Worm (Caenorhabditis elegans) whole organism, midembryonic: ENCODE results near the gene adk-1.
"Not testable (repeated sequence)": the region's sequence is repeated elsewhere in the genome, so short reads cannot be mapped to it uniquely, and the experiment has no call there.

Source experiments
- T22C8.4 ChIP-seq: fragments of 200-800 bp; sonication (Bioruptor generic); IDR thresholded peaks from 2 replicates; pipeline ENCODE4 v1.3.6; 2022; ENCODE audit warnings: missing genetic modification characterization, missing compliant biosample characterization
- cog-1 ChIP-seq: sonication (generic microtip); optimal IDR thresholded peaks from 2 replicates; lab custom pipeline; 2016; ENCODE audit warnings: missing genetic modification characterization, missing compliant biosample characterization
- flt-1 ChIP-seq: fragments of 200-800 bp; sonication (Bioruptor generic); IDR thresholded peaks from 2 replicates; pipeline ENCODE4 v1.3.6; 2022; ENCODE audit warnings: missing genetic modification characterization, missing compliant biosample characterization
- klf-2 ChIP-seq: fragments of 200-800 bp; sonication (Bioruptor generic); conservative IDR thresholded peaks from 2 replicates; pipeline ENCODE4 v1.3.6; 2022; ENCODE audit warnings: missing genetic modification reagents, missing genetic modification characterization, missing compliant biosample characterization
- med-1 ChIP-seq: sonication (generic microtip); optimal IDR thresholded peaks from 2 replicates; lab custom pipeline; 2017; ENCODE audit warnings: missing genetic modification characterization, mild to moderate bottlenecking, missing compliant biosample characterization, antibody characterized with exemption, missing genetic modification reagents; ENCODE audit not compliant: insufficient read depth
- ref-1 ChIP-seq: fragments of 200-800 bp; sonication (Bioruptor generic); conservative IDR thresholded peaks from 2 replicates; pipeline ENCODE4 v1.3.6; 2022; ENCODE audit warnings: missing genetic modification reagents, missing genetic modification characterization, missing compliant biosample characterization
- tab-1 ChIP-seq: fragments of 200-800 bp; sonication (Bioruptor generic); IDR thresholded peaks from 2 replicates; pipeline ENCODE4 v1.3.6; 2022; ENCODE audit warnings: missing genetic modification characterization, missing compliant biosample characterization
- ztf-23 ChIP-seq: fragments of 200-800 bp; sonication (Bioruptor generic); IDR thresholded peaks from 2 replicates; pipeline ENCODE4 v1.3.6; 2022; ENCODE audit warnings: missing genetic modification reagents, missing genetic modification characterization, missing compliant biosample characterization
- ztf-29 ChIP-seq: fragments of 200-800 bp; sonication (Bioruptor generic); IDR thresholded peaks from 2 replicates; pipeline ENCODE4 v1.3.6; 2022; ENCODE audit warnings: missing genetic modification reagents, missing genetic modification characterization, missing compliant biosample characterization

The adk-1 gene

DNA sequence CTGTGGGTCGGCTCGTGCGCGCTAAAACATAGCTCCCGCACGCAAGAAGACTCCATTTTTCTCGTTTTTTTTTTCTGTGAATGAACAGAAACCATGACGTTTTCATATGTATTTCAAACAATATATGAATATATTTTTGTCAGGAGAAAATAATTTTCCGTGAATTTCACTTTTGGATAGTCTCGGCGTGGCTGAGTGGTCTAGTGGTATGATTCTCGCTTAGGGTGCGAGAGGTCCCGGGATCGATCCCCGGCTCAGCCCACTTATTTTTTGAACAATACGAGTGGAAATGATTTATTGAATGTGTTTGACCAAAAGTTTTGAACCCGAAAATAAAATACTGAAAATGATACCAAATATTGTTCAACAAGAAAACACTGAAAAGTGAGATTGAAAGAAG is 20.7 kb upstream of the adk-1 start:
- no peak for TF ChIP-seq flt-1
- TF ChIP-seq med-1 (GFP tag; lab: Kevin White, UChicago), result no peak
- no peak for TF ChIP-seq tab-1 (GFP tag; lab: Robert Waterston, UW)
- TF ChIP-seq T22C8.4, result no peak
- no peak for TF ChIP-seq ztf-29 (GFP tag; lab: Robert Waterston, UW)
- TF ChIP-seq klf-2, result no peak
- no peak for TF ChIP-seq ztf-23 (GFP tag; lab: Robert Waterston, UW)
- no peak for TF ChIP-seq cog-1 (tag; lab: Kevin White, UChicago)
- no peak for TF ChIP-seq ref-1 (GFP tag; lab: Robert Waterston, UW)

DNA sequence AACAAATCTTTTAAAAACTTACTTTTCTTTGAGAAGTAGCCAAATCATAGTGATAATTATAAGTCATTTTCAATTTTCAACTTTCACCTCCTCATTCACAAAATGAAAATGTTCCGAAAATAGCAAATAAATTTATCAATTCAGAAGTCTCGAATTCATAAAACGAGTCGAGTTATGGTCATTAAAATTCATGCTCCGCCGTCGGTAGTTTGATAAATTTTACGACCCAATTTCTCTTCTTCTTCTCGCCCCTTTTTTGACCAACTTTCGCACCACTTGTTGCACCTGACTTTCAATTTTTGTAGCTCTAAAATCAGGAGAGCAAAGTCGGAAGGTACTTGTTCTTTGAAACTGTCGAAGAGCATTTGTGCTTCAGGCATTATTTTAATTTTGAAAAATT is 19.4 kb upstream of the adk-1 start, which contains the start of gene best-7:
TSS of gene best-7 (minus strand) at position 239 of the 400 bp plus-strand sequence.
- TF ChIP-seq ref-1 (GFP tag; lab: Robert Waterston, UW) (no peak), T22C8.4 (no peak), flt-1 (no peak), tab-1 (GFP tag; lab: Robert Waterston, UW) (no peak), cog-1 (tag; lab: Kevin White, UChicago) (no peak), klf-2 (no peak)

- TF ChIP-seq tab-1 (GFP tag; lab: Robert Waterston, UW) (no peak), med-1 (GFP tag; lab: Kevin White, UChicago) (no peak)
These were observed 18.4 kb upstream of the adk-1 start for ce11 chrIV:11229013-11229412.

DNA sequence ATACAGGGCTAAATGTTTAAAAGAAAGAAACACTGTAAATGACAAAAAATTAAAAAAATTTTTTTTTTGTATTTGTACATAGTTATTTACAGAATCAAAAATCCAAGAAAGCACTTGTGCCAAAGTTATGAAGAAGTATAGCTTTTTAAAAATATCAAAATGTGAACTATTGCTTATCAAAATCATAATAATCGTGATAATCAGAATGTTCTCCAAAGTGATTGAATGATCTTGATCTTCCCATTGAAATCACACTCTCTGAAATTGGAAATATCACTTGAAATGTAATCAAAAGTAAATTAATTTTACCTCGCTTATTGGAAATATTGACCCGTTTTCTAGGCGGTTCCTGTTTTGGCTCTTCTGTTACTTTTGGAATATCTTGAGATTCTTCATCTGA is 15.9 kb upstream of the adk-1 start:
- TF ChIP-seq ztf-29 (GFP tag; lab: Robert Waterston, UW) (no peak), klf-2 (no peak), cog-1 (tag; lab: Kevin White, UChicago) (no peak), T22C8.4 (no peak), tab-1 (GFP tag; lab: Robert Waterston, UW) (no peak)

- no peak for TF ChIP-seq tab-1 (GFP tag; lab: Robert Waterston, UW)
- TF ChIP-seq ref-1 (GFP tag; lab: Robert Waterston, UW), result no peak
- TF ChIP-seq T22C8.4, result no peak
- no peak for TF ChIP-seq cog-1 (tag; lab: Kevin White, UChicago)
- TF ChIP-seq flt-1, result no peak
- TF ChIP-seq ztf-23 (GFP tag; lab: Robert Waterston, UW), result no peak
- TF ChIP-seq klf-2, result no peak
These were observed 14.6 kb upstream of the adk-1 start, which contains the start of gene col-125 for ce11 chrIV:11225206-11225605. TSS of gene col-125 (plus strand) at chrIV:11225506.

ce11 chrIV:11223878-11224277 is 13.2 kb upstream of the adk-1 start, which contains the start of gene C29F4.3:
TSS of gene C29F4.3 (minus strand) at chrIV:11223978.
- TF ChIP-seq flt-1 (no peak), T22C8.4 (no peak), tab-1 (GFP tag; lab: Robert Waterston, UW) (no peak), cog-1 (tag; lab: Kevin White, UChicago) (no peak), ztf-29 (GFP tag; lab: Robert Waterston, UW) (no peak), ztf-23 (GFP tag; lab: Robert Waterston, UW) (no peak), med-1 (GFP tag; lab: Kevin White, UChicago) (no peak), ref-1 (GFP tag; lab: Robert Waterston, UW) (no peak), klf-2 (no peak)

ce11 chrIV:11218037-11218436 is 7.4 kb upstream of the adk-1 start, which contains the start of gene zip-6:
TSS of gene zip-6 (minus strand) at chrIV:11218137.
- TF ChIP-seq ref-1 (GFP tag; lab: Robert Waterston, UW), result no peak

DNA sequence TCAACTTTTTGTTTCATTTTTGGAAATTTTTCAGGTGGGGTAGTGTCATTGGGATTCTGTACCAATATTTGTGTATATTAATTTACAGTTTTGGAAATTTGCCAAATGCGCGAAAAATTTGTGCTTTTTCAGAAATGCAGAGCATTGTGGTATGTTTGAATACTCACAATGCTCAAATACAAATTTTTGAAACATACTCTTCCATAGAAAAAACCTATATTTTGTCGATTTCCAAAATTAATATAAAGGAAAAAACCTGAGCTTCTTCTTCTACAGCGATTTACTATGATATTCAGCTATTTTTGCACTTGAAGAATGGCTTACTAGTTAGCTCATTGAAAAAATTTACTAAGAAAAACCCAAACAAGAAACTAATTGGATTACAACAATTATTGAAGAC is 2.3 kb upstream of the adk-1 start:
- TF ChIP-seq cog-1 (tag; lab: Kevin White, UChicago), result no peak
- no peak for TF ChIP-seq ref-1 (GFP tag; lab: Robert Waterston, UW)
- TF ChIP-seq klf-2, result no peak
- no peak for TF ChIP-seq ztf-29 (GFP tag; lab: Robert Waterston, UW)
- no peak for TF ChIP-seq med-1 (GFP tag; lab: Kevin White, UChicago)
- TF ChIP-seq T22C8.4, result no peak
- TF ChIP-seq tab-1 (GFP tag; lab: Robert Waterston, UW), result no peak
- TF ChIP-seq ztf-23 (GFP tag; lab: Robert Waterston, UW), result no peak

DNA sequence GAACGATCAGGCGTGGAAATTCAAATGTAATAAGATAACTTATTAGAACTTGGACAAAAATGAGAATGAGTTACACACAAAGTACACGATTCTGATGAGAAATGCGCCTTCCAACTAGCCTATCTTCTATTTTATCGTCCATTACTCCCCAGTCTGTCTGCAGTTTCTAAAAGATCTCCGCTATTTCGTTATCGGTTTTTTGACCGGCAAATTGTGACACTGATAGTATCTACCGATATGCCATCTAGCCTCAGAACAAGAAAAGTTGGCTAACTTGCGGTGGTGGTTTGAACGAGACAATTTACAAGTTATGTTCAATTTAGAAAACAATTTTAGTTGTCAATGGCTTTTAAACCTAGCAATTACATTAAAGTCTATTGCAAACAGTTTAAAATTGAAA is 916 bp upstream of the adk-1 start:
- TF ChIP-seq klf-2 (no peak), med-1 (GFP tag; lab: Kevin White, UChicago) (no peak), flt-1 (no peak), ztf-23 (GFP tag; lab: Robert Waterston, UW) (no peak), ztf-29 (GFP tag; lab: Robert Waterston, UW) (no peak), T22C8.4 (no peak), ref-1 (GFP tag; lab: Robert Waterston, UW) (no peak), cog-1 (tag; lab: Kevin White, UChicago) (no peak), tab-1 (GFP tag; lab: Robert Waterston, UW) (no peak)

DNA sequence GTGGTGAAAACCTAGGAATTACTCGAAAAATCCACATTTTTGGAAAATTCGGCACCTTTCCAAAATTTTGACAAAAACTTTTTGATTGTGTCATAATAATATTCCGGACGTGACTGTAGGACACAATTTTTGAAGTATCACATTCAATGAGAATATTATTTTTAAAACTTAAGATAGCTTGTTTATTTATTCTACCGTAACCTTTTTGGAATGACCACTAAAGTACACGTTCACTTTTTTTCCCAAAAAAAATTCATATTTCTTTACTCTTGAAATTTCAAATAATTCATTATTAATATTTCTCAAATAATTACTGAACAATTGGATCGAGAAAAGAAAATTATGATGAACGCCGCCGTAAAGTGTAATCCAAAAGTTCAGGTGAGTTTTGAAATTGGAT is 3.4 kb downstream of the adk-1 start, which contains the start of gene R07H5.9:
TSS of gene R07H5.9 (plus strand) at position 301 of the 400 bp plus-strand sequence.
- TF ChIP-seq T22C8.4 (no peak), flt-1 (no peak), ztf-29 (GFP tag; lab: Robert Waterston, UW) (no peak), med-1 (GFP tag; lab: Kevin White, UChicago) (no peak), ref-1 (GFP tag; lab: Robert Waterston, UW) (no peak), klf-2 (no peak), cog-1 (tag; lab: Kevin White, UChicago) (no peak), tab-1 (GFP tag; lab: Robert Waterston, UW) (no peak), ztf-23 (GFP tag; lab: Robert Waterston, UW) (no peak)

- not testable (repeated sequence) for TF ChIP-seq ref-1 (GFP tag; lab: Robert Waterston, UW); klf-2; flt-1
These were observed 8.2 kb downstream of the adk-1 start, which contains the start of gene R07H5.11 for ce11 chrIV:11202389-11202788. TSS of gene R07H5.11 (plus strand) at chrIV:11202768.
